Worm (Caenorhabditis elegans) whole organism, L1 larva: ENCODE measurements around the gene C08E8.1.

Experiments
- egl-13 ChIP-seq: sonication (generic microtip); optimal IDR thresholded peaks from 2 replicates; lab custom pipeline; 2016; ENCODE audit warnings: missing genotype, missing genetic modification reagents, missing genetic modification characterization, missing compliant biosample characterization
- fos-1 ChIP-seq: fragments of 150-350 bp; optimal IDR thresholded peaks from 2 replicates; lab custom pipeline; 2014; ENCODE audit warnings: missing biosample characterization, missing genetic modification characterization
- lin-15B ChIP-seq: fragments of 150-350 bp; sonication (generic microtip); optimal IDR thresholded peaks from 3 replicates; lab custom pipeline; 2014; ENCODE audit warnings: missing biosample characterization, missing genetic modification characterization
- mep-1 ChIP-seq: fragments of 150-350 bp; optimal IDR thresholded peaks from 2 replicates; lab custom pipeline; 2014; ENCODE audit warnings: missing biosample characterization, missing genetic modification characterization
- nhr-11 ChIP-seq: fragments of 150-350 bp; optimal IDR thresholded peaks from 2 replicates; lab custom pipeline; 2014; ENCODE audit warnings: missing biosample characterization, missing genetic modification characterization
- nhr-28 ChIP-seq: fragments of 150-350 bp; optimal IDR thresholded peaks from 2 replicates; lab custom pipeline; 2014; ENCODE audit warnings: missing biosample characterization, missing genetic modification characterization
- nhr-90 ChIP-seq: sonication (generic microtip); optimal IDR thresholded peaks from 2 replicates; lab custom pipeline; 2016; ENCODE audit warnings: mild to moderate bottlenecking, missing genetic modification characterization, missing compliant biosample characterization; ENCODE audit not compliant: poor library complexity
- pag-3 ChIP-seq: sonication (generic microtip); optimal IDR thresholded peaks from 2 replicates; lab custom pipeline; 2017; ENCODE audit warnings: missing genetic modification characterization, mild to moderate bottlenecking, missing compliant biosample characterization, antibody characterized with exemption, borderline replicate concordance; ENCODE audit not compliant: insufficient read depth
- sptf-1 ChIP-seq: fragments of 150-350 bp; optimal IDR thresholded peaks from 2 replicates; lab custom pipeline; 2014; ENCODE audit warnings: missing biosample characterization, missing genetic modification characterization
- unc-30 ChIP-seq: sonication (generic microtip); optimal IDR thresholded peaks from 2 replicates; lab custom pipeline; 2017; ENCODE audit warnings: missing biosample characterization, missing genetic modification characterization

DNA sequence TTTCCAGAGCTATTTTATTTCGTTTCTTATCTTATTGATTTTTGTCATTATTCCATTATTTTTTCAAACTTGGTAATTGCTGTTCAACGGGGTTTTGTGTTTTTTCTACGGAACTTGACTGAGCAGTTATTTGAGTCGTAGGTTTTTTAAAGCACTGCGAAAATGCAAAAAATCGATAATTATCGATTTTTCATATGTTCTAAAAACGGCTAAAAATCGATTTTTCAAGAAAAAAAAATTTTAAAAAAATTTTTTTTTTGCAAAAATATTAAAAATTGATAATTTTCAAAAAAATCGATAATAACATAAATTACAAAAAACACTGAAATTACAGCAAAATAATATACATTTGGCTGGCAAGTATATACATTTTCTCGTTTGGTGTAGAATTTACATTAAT, 13.2 kb upstream of the C08E8.1 start:
- no peak for TF ChIP-seq nhr-90 (tag; lab: Kevin White, UChicago)
- no peak for TF ChIP-seq egl-13 (tag; lab: Kevin White, UChicago)
- no peak for TF ChIP-seq fos-1 (tag; lab: Kevin White, UChicago)
- no peak for TF ChIP-seq nhr-11 (tag; lab: Kevin White, UChicago)
- TF ChIP-seq pag-3 (tag; lab: Kevin White, UChicago), result no peak
- TF ChIP-seq mep-1 (tag; lab: Kevin White, UChicago), result no peak
- TF ChIP-seq lin-15B (tag; lab: Kevin White, UChicago), result no peak
- no peak for TF ChIP-seq nhr-28 (tag; lab: Kevin White, UChicago)
- TF ChIP-seq sptf-1, result no peak
- no peak for TF ChIP-seq unc-30 (tag; lab: Kevin White, UChicago)
